Worm (Caenorhabditis elegans): ENCODE data around the gene F47B8.4.
A peak's percentile ranks its signal among the peaks of the same experiment; 100 is the strongest.

The F47B8.4 gene

ce11 chrV:14347234-14347826 lies 22.9 kb upstream of the F47B8.4 start, which contains the start of gene cept-2 (continued):
- TF ChIP-seq F13H6.1 (tag; optimal IDR thresholded peaks at IDR 0.05), result peak; percentile 93
- no peak for TF ChIP-seq nhr-12 (tag; optimal IDR thresholded peaks at IDR 0.05)

- TF ChIP-seq egl-27 (tag; optimal IDR thresholded peaks at IDR 0.05), result no peak
- TF ChIP-seq sem-4 (tag; optimal IDR thresholded peaks at IDR 0.05), result no peak
- TF ChIP-seq skn-1 (tag; optimal IDR thresholded peaks at IDR 0.05), result no peak
- no peak for TF ChIP-seq C34F6.9 (tag; optimal IDR thresholded peaks at IDR 0.05)
- TF ChIP-seq nhr-12 (tag; optimal IDR thresholded peaks at IDR 0.05), result no peak
- no peak for TF ChIP-seq ama-1 (optimal IDR thresholded peaks at IDR 0.05)
- TF ChIP-seq snpc-4 (tag; optimal IDR thresholded peaks at IDR 0.05), result no peak
- TF ChIP-seq zag-1 (tag; optimal IDR thresholded peaks at IDR 0.05), result no peak
These were observed 17.2 kb upstream of the F47B8.4 start, which contains the start of gene F47B8.10 for ce11 chrV:14341672-14342071. TSS of gene F47B8.10 (plus strand) at chrV:14341972.

- TF ChIP-seq zag-1 (tag; optimal IDR thresholded peaks at IDR 0.05) (no peak), ZK546.5 (tag; optimal IDR thresholded peaks at IDR 0.05) (no peak), sma-3 (GFP tag; optimal IDR thresholded peaks at IDR 0.05) (no peak), dmd-4 (tag; optimal IDR thresholded peaks at IDR 0.05) (no peak), alr-1 (tag; optimal IDR thresholded peaks at IDR 0.05) (no peak), elt-3 (tag; optimal IDR thresholded peaks at IDR 0.05) (no peak), mab-5 (tag; optimal IDR thresholded peaks at IDR 0.05) (no peak), sem-4 (tag; optimal IDR thresholded peaks at IDR 0.05) (no peak), nhr-237 (tag; optimal IDR thresholded peaks at IDR 0.05) (no peak), nhr-25 (tag; optimal IDR thresholded peaks at IDR 0.05) (no peak), nhr-129 (tag; optimal IDR thresholded peaks at IDR 0.05) (no peak), ztf-1 (GFP tag; conservative IDR thresholded peaks at IDR 0.05) (no peak), ztf-4 (tag; optimal IDR thresholded peaks at IDR 0.05) (no peak), ceh-16 (tag; optimal IDR thresholded peaks at IDR 0.05) (no peak)
These were observed 12.2 kb upstream of the F47B8.4 start, which contains the start of gene srm-6 for ce11 chrV:14336655-14337054. TSS of gene srm-6 (plus strand) at chrV:14336955.

ce11 chrV:14334901-14335300 lies 10.4 kb upstream of the F47B8.4 start, which contains the start of gene srm-5:
TSS of gene srm-5 (plus strand) at chrV:14335201.
- TF ChIP-seq ztf-4 (tag; optimal IDR thresholded peaks at IDR 0.05) (no peak), nhr-77 (tag; optimal IDR thresholded peaks at IDR 0.05) (no peak), lin-11 (tag; optimal IDR thresholded peaks at IDR 0.05) (no peak), sma-9 (GFP tag; optimal IDR thresholded peaks at IDR 0.05) (no peak), sma-9 (tag; optimal IDR thresholded peaks at IDR 0.05) (no peak), ztf-11 (tag; optimal IDR thresholded peaks at IDR 0.05) (no peak), ztf-1 (GFP tag; conservative IDR thresholded peaks at IDR 0.05) (no peak), crh-2 (tag; optimal IDR thresholded peaks at IDR 0.05) (no peak), nhr-129 (tag; optimal IDR thresholded peaks at IDR 0.05) (no peak)

ce11 chrV:14333116-14333515 lies 8.6 kb upstream of the F47B8.4 start, which contains the start of gene srm-4:
TSS of gene srm-4 (plus strand) at chrV:14333416.
- TF ChIP-seq nhr-237 (tag; optimal IDR thresholded peaks at IDR 0.05), result no peak
- TF ChIP-seq lsy-2 (tag; optimal IDR thresholded peaks at IDR 0.05), result no peak
- TF ChIP-seq nhr-129 (tag; optimal IDR thresholded peaks at IDR 0.05), result no peak
- TF ChIP-seq nhr-12 (tag; optimal IDR thresholded peaks at IDR 0.05), result no peak
- TF ChIP-seq ama-1 (optimal IDR thresholded peaks at IDR 0.05), result no peak
- TF ChIP-seq nhr-25 (tag; optimal IDR thresholded peaks at IDR 0.05), result no peak
- TF ChIP-seq unc-39 (tag; optimal IDR thresholded peaks at IDR 0.05), result no peak
- TF ChIP-seq ceh-16 (tag; optimal IDR thresholded peaks at IDR 0.05), result no peak
- TF ChIP-seq ztf-11 (tag; optimal IDR thresholded peaks at IDR 0.05), result no peak
- TF ChIP-seq nhr-23 (tag; optimal IDR thresholded peaks at IDR 0.05), result no peak
- TF ChIP-seq nhr-21 (tag; optimal IDR thresholded peaks at IDR 0.05), result no peak
- TF ChIP-seq R02D3.7 (tag; optimal IDR thresholded peaks at IDR 0.05), result no peak
- TF ChIP-seq mdl-1 (tag; optimal IDR thresholded peaks at IDR 0.05), result no peak
- no peak for TF ChIP-seq blmp-1 (tag; optimal IDR thresholded peaks at IDR 0.05; ENCODE audit: insufficient read depth)
- no peak for TF ChIP-seq mbf-1 (tag; optimal IDR thresholded peaks at IDR 0.05)
- TF ChIP-seq C34F6.9 (tag; optimal IDR thresholded peaks at IDR 0.05), result no peak
- TF ChIP-seq sma-3 (GFP tag; optimal IDR thresholded peaks at IDR 0.05), result no peak
